Worm (Caenorhabditis elegans) whole organism, early embryonic: ENCODE data around the gene syd-1.

Experiments
- F13C5.2 ChIP-seq: sonication (generic microtip); optimal IDR thresholded peaks from 2 replicates; lab custom pipeline; 2017; ENCODE audit warnings: mild to moderate bottlenecking, missing genetic modification characterization, inconsistent platforms, missing compliant biosample characterization
- ama-1 ChIP-seq: fragments of 150-350 bp; optimal IDR thresholded peaks from 2 replicates; lab custom pipeline; 2014
- hmbx-1 ChIP-seq: sonication (generic microtip); optimal IDR thresholded peaks from 2 replicates; lab custom pipeline; 2016; ENCODE audit warnings: mild to moderate bottlenecking, missing genetic modification characterization, missing compliant biosample characterization
- hnd-1 ChIP-seq: sonication (generic microtip); optimal IDR thresholded peaks from 2 replicates; lab custom pipeline; 2016; ENCODE audit warnings: missing genetic modification characterization, missing compliant biosample characterization
- sea-1 ChIP-seq: fragments of 200-800 bp; sonication (Bioruptor generic); conservative IDR thresholded peaks from 2 replicates; pipeline ENCODE4 v1.3.6; 2022; ENCODE audit warnings: missing genetic modification characterization, missing compliant biosample characterization
- tbx-11 ChIP-seq: fragments of 200-800 bp; sonication (Bioruptor generic); IDR thresholded peaks from 2 replicates; pipeline ENCODE4 v1.3.6; 2022; ENCODE audit warnings: missing genetic modification characterization, missing compliant biosample characterization
- tbx-37 ChIP-seq: fragments of 200-800 bp; sonication (Bioruptor generic); conservative IDR thresholded peaks from 2 replicates; pipeline ENCODE4 v1.3.6; 2022; ENCODE audit warnings: missing genetic modification reagents, missing genetic modification characterization, missing compliant biosample characterization
- tra-4 ChIP-seq: sonication (generic microtip); optimal IDR thresholded peaks from 2 replicates; lab custom pipeline; 2017; ENCODE audit warnings: missing genetic modification characterization, missing compliant biosample characterization

DNA sequence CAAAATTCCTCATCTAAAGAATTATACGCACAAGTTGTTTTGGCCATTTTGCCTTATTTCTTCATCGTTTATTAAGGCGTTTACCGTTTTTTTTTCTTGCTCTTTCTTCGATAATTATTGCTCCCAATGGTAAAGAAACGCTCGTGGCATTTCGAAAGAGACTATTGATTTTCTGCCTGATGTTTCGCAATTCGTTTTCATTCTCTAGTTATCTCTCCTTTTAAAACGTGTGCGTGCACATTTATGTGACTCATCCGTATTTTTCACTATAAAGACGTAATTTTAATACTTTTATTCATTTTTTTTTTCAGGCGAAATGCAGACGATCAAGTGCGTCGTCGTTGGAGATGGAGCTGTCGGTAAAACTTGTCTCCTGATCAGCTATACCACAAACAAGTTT is 21.4 kb upstream of the syd-1 start, which contains the start of gene cdc-42:
- TF ChIP-seq tra-4 (tag; lab: Kevin White, UChicago) (no peak), sea-1 (GFP tag; lab: Robert Waterston, UW) (no peak), F13C5.2 (no peak), hnd-1 (tag; lab: Kevin White, UChicago) (no peak), tbx-11 (GFP tag; lab: Robert Waterston, UW) (no peak), hmbx-1 (tag; lab: Kevin White, UChicago) (no peak), tbx-37 (no peak), ama-1 (lab: Kevin White, UChicago) (no peak)
